Fruit fly (Drosophila melanogaster): Measurements from ENCODE around the gene Trmt61.

Trmt61 gene

dm6 chr3R:26017771-26018731 lies 41.2 kb upstream of the Trmt61 start (continued):
- TF ChIP-seq Kr (GFP tag; optimal IDR thresholded peaks at IDR 0.05): peak; percentile 95
- no peak for TF ChIP-seq shn (GFP tag; optimal IDR thresholded peaks at IDR 0.05)
- TF ChIP-seq stwl (tag; optimal IDR thresholded peaks at IDR 0.05): peak; percentile 62
- TF ChIP-seq Sox100B (GFP tag; optimal IDR thresholded peaks at IDR 0.05): peak; percentile 92
- peak; percentile 78 for TF ChIP-seq CG6813 (GFP tag; optimal IDR thresholded peaks at IDR 0.05)
- TF ChIP-seq CG10147 (GFP tag; optimal IDR thresholded peaks at IDR 0.05): peak; percentile 30
- TF ChIP-seq Gsc (GFP tag; IDR thresholded peaks at IDR 0.05): no peak; the same call in 1 of the 2 replicates
- no peak for TF ChIP-seq sc (optimal IDR thresholded peaks at IDR 0.05)
- TF ChIP-seq sc (GFP tag; optimal IDR thresholded peaks at IDR 0.05): peak; percentile 76
- TF ChIP-seq E2f1 (GFP tag; IDR thresholded peaks at IDR 0.05): peak; percentile 63
- TF ChIP-seq gce (GFP tag; IDR thresholded peaks at IDR 0.05): 0 out of 3 replicates have a peak, but pooled peaks have one; percentile 44
- TF ChIP-seq mirr (GFP tag; optimal IDR thresholded peaks at IDR 0.05): no peak
- TF ChIP-seq ap (GFP tag; IDR thresholded peaks at IDR 0.05): peak; percentile 60
- TF ChIP-seq CG7745 (tag; optimal IDR thresholded peaks at IDR 0.05): peak; percentile 52
- TF ChIP-seq Oli (tag; optimal IDR thresholded peaks at IDR 0.05): peak; percentile 88
- TF ChIP-seq Drgx (GFP tag; IDR thresholded peaks at IDR 0.05): peak; percentile 28; the same call in 1 of the 2 replicates
- no peak for TF ChIP-seq NC2α (GFP tag; optimal IDR thresholded peaks at IDR 0.05)
- no peak for TF ChIP-seq BEAF-32 (GFP tag; optimal IDR thresholded peaks at IDR 0.05)
- peak; percentile 86 for TF ChIP-seq nom (GFP tag; optimal IDR thresholded peaks at IDR 0.05)
- no peak for TF ChIP-seq yki (optimal IDR thresholded peaks at IDR 0.05)
- TF ChIP-seq Max (GFP tag; optimal IDR thresholded peaks at IDR 0.05): peak; percentile 41
- peak; percentile 74 for TF ChIP-seq CG30020 (tag; optimal IDR thresholded peaks at IDR 0.05)
- TF ChIP-seq Xrp1 (GFP tag; IDR thresholded peaks at IDR 0.05): peak; percentile 92
- TF ChIP-seq grn (GFP tag; optimal IDR thresholded peaks at IDR 0.05): no peak
- peak; percentile 90 for TF ChIP-seq CG13424 (tag; optimal IDR thresholded peaks at IDR 0.05)
- TF ChIP-seq ewg (GFP tag; optimal IDR thresholded peaks at IDR 0.05): peak; percentile 36
- TF ChIP-seq Dll (GFP tag; IDR thresholded peaks at IDR 0.05; ENCODE audit: partially characterized antibody): no peak
- no peak for TF ChIP-seq CG8478 (optimal IDR thresholded peaks at IDR 0.05)
- TF ChIP-seq wor (GFP tag; IDR thresholded peaks at IDR 0.05): peak; percentile 43; the same call in 1 of the 2 replicates
- TF ChIP-seq CG17802 (tag; optimal IDR thresholded peaks at IDR 0.05): peak; percentile 10
- TF ChIP-seq CG18619 (GFP tag; optimal IDR thresholded peaks at IDR 0.05): peak; percentile 73
- TF ChIP-seq CG17829 (tag; optimal IDR thresholded peaks at IDR 0.05): peak; percentile 94
- TF ChIP-seq NC2β (GFP tag; optimal IDR thresholded peaks at IDR 0.05): no peak
- TF ChIP-seq CG18262 (tag; optimal IDR thresholded peaks at IDR 0.05): peak; percentile 98
- peak; percentile 95 for TF ChIP-seq gem (tag; optimal IDR thresholded peaks at IDR 0.05)
- peak; percentile 86 for TF ChIP-seq CG2875 (GFP tag; optimal IDR thresholded peaks at IDR 0.05)
- TF ChIP-seq CG3995 (GFP tag; optimal IDR thresholded peaks at IDR 0.05): no peak
- TF ChIP-seq CG18599 (GFP tag; optimal IDR thresholded peaks at IDR 0.05): peak; percentile 69
- peak; percentile 78 for TF ChIP-seq CG4820 (GFP tag; optimal IDR thresholded peaks at IDR 0.05)
- peak; percentile 80 for TF ChIP-seq CG11504 (tag; optimal IDR thresholded peaks at IDR 0.05)
- peak; percentile 88 for TF ChIP-seq croc (GFP tag; conservative IDR thresholded peaks at IDR 0.05)
- TF ChIP-seq Adf1 (GFP tag; IDR thresholded peaks at IDR 0.05): no peak
- peak; percentile 91 for TF ChIP-seq CG15601 (tag; optimal IDR thresholded peaks at IDR 0.05)
- TF ChIP-seq Dip2 (GFP tag; IDR thresholded peaks at IDR 0.05): no peak
- peak; percentile 99 for TF ChIP-seq CG15696 (tag; optimal IDR thresholded peaks at IDR 0.05)
- TF ChIP-seq p53 (GFP tag; optimal IDR thresholded peaks at IDR 0.05): no peak
- peak; percentile 37 for TF ChIP-seq CG3281 (GFP tag; optimal IDR thresholded peaks at IDR 0.05)
- TF ChIP-seq Poxn (GFP tag; IDR thresholded peaks at IDR 0.05): no peak
- TF ChIP-seq CG11247 (GFP tag; IDR thresholded peaks at IDR 0.05): peak; percentile 6; the same call in 1 of the 2 replicates
